Fruit fly (Drosophila melanogaster) Kc167 (cell line): Measurements from ENCODE around the gene Slob.

Source experiments
- Myc ChIP-seq: fragments of >200 bp; optimal IDR thresholded peaks from 2 replicates; lab custom pipeline; 2017; ENCODE audit warnings: missing external identifiers
- Sin3A ChIP-seq: fragments of >200 bp; optimal IDR thresholded peaks from 2 replicates; lab custom pipeline; 2018; ENCODE audit warnings: missing external identifiers
- h ChIP-seq: fragments of >200 bp; optimal IDR thresholded peaks from 3 replicates; lab custom pipeline; 2018; ENCODE audit warnings: missing external identifiers
- insv ChIP-seq: fragments of >200 bp; optimal IDR thresholded peaks from 3 replicates; lab custom pipeline; 2018; ENCODE audit warnings: missing external identifiers
- psq ChIP-seq: fragments of >200 bp; optimal IDR thresholded peaks from 2 replicates; lab custom pipeline; 2017; ENCODE audit warnings: missing external identifiers
- ttk ChIP-seq: sonication (Bioruptor generic); optimal IDR thresholded peaks from 2 replicates; lab custom pipeline; 2017; ENCODE audit warnings: missing external identifiers

Gene Slob

DNA sequence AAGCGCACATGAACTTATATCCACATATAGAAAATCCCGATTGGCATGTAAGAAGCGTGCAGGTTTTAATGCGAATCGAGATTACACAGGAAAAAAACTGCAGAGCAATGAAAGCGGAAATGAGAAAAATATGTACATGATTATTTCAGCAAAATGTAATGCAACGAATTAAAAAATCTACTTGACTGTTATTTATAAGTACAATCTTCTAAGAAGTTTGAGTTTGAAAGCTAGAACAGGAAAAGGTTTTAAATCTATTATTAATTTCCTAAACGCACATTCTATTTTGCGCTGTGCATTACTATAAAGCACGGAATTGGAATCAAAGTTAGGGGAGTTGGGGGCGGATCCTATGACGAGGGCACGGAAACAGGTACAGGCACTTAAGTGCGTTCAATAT lies 73.0 kb downstream of the Slob start:
- TF ChIP-seq psq (lab: Kevin White, UChicago) (no peak), Myc (lab: Kevin White, UChicago) (no peak), h (lab: Kevin White, UChicago) (no peak), Sin3A (lab: Kevin White, UChicago) (no peak), insv (lab: Kevin White, UChicago) (no peak), ttk (lab: Kevin White, UChicago) (no peak)

DNA sequence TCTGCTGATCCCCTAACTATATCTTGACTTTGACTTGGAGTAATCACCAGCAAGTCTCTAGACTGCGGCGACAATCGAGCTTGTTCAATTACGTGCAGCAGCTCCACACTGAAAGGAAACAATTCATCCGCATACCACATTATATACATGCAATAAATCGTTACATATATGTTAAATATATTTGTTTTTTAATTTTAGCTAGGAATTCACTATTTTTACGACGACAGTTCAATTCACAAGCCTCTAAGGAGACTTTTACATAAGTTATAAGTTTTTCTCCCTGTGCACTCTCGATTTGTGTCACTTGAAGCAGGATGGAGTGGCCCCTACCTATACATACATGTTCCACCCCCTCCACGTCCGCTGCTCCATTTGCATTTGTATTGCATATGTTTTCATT lies 76.2 kb downstream of the Slob start:
- TF ChIP-seq Sin3A (lab: Kevin White, UChicago) (no peak), insv (lab: Kevin White, UChicago) (no peak), psq (lab: Kevin White, UChicago) (no peak), ttk (lab: Kevin White, UChicago) (no peak), Myc (lab: Kevin White, UChicago) (no peak), h (lab: Kevin White, UChicago) (no peak)

DNA sequence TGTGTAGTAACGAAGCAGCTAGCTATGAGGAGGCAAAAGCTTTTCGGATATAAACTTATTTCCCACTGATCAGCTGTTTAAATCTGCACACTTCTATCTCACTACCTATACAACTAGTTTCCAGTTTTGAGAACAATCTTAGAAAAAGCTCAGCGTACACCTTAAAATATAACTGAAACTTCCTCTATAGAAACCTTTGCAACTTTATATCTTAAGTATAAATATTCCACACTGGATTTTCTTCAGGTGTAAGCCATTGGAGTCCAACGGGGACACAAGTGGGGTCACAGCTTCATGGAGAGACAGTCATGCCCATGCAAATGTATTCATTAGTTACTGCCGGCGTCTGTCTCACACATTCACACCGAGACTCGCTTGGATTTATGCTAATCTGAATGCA lies 76.6 kb downstream of the Slob start:
- TF ChIP-seq psq (lab: Kevin White, UChicago) (no peak), Sin3A (lab: Kevin White, UChicago) (no peak), insv (lab: Kevin White, UChicago) (no peak), Myc (lab: Kevin White, UChicago) (no peak), h (lab: Kevin White, UChicago) (no peak), ttk (lab: Kevin White, UChicago) (no peak)

DNA sequence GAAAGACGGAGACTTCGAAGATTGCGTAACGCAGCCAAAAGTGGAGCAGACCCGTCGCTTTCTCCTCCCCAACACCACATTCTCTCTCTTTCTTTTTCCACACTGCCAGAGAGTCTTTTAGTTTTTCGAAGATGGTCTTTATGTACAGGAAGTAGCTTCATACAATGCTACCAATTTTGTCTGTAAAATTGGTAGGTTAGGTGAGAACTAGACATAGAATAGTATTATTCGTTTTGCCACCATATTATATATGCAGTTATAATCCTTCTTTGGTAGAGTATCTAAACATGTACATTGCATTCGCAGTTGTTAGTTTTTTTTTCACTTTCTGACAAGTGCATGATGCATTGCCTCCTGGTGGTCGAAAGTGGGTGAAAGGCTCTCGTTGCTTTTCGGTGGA lies 77.4 kb downstream of the Slob start:
- TF ChIP-seq ttk (lab: Kevin White, UChicago) (no peak), Sin3A (lab: Kevin White, UChicago) (no peak), insv (lab: Kevin White, UChicago) (no peak), psq (lab: Kevin White, UChicago) (no peak), h (lab: Kevin White, UChicago) (no peak), Myc (lab: Kevin White, UChicago) (no peak)

DNA sequence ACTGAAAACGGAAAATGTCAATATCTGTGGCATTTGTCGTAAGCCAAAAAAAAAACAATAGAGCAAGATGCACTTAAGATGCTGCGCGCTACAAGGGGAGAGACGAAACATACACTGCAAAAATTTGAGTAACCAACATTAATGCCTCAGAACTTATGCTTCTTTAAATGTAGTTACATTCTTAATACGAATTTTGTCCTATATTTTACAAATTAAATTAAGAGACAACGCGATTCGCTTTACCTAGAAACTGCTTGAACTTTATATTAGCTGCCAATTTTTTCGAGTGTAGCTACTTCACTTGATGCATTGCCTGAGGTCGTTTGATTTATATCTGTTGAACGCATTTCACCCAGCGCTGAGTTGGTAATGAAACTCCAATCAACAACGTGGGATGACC lies 78.0 kb downstream of the Slob start:
- TF ChIP-seq Myc (lab: Kevin White, UChicago): no peak
- no peak for TF ChIP-seq psq (lab: Kevin White, UChicago)
- TF ChIP-seq insv (lab: Kevin White, UChicago): no peak
- TF ChIP-seq Sin3A (lab: Kevin White, UChicago): no peak
- no peak for TF ChIP-seq ttk (lab: Kevin White, UChicago)
- no peak for TF ChIP-seq h (lab: Kevin White, UChicago)

DNA sequence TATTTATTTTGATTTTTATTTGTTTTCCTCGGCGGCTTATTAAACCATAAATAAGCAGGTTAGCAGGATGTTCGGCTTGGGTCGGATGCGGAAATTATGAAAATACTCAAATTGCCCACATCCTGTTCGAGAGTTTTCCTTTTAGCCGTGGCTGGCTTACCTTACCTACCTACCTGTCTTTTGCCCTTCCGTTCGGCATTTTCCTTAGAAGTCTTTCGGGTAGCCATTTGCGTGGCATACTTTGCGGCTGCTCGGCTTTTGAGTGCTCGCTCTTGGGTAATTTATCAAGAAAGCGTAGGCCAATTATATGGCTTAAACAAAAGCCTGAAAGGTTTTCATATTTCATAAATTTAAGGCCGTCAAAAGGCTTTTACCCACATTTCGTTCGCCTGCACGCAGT lies 82.0 kb downstream of the Slob start:
- no peak for TF ChIP-seq h (lab: Kevin White, UChicago)
- no peak for TF ChIP-seq Sin3A (lab: Kevin White, UChicago)
- no peak for TF ChIP-seq Myc (lab: Kevin White, UChicago)
- TF ChIP-seq ttk (lab: Kevin White, UChicago): no peak
- TF ChIP-seq psq (lab: Kevin White, UChicago): no peak
